Fruit fly (Drosophila melanogaster) whole organism, embryonic: ENCODE data around the gene Rad17.

ENCODE experiments used
- CG10147 ChIP-seq: fragments of 200-800 bp; sonication (Bioruptor generic); optimal IDR thresholded peaks from 2 replicates; lab custom pipeline; 2019; ENCODE audit warnings: missing biosample characterization, mild to moderate bottlenecking, missing genetic modification characterization, moderate library complexity
- CG10274 ChIP-seq: fragments of 200-800 bp; sonication (Bioruptor generic); optimal IDR thresholded peaks from 3 replicates; lab custom pipeline; 2017; ENCODE audit warnings: missing biosample characterization, mild to moderate bottlenecking, missing genetic modification characterization
- CG11504 ChIP-seq: fragments of 200-800 bp; sonication (Bioruptor generic); optimal IDR thresholded peaks from 3 replicates; lab custom pipeline; 2019; ENCODE audit warnings: missing biosample characterization, mild to moderate bottlenecking, missing genetic modification characterization, moderate library complexity
- CG13624 ChIP-seq: fragments of 200-800 bp; sonication (Bioruptor generic); optimal IDR thresholded peaks from 2 replicates; lab custom pipeline; 2016; ENCODE audit warnings: missing biosample characterization, missing genetic modification characterization
- CG14441 ChIP-seq: fragments of 200-800 bp; sonication (Bioruptor generic); IDR thresholded peaks from 2 replicates; pipeline ENCODE4 v1.3.6; 2022; ENCODE audit warnings: missing biosample characterization, missing genetic modification characterization
- CG14860 ChIP-seq: fragments of 200-800 bp; sonication (Bioruptor generic); IDR thresholded peaks from 3 replicates; pipeline ENCODE4 v1.3.6; 2022; ENCODE audit warnings: missing biosample characterization, missing genetic modification characterization; ENCODE audit not compliant: partially characterized antibody
- CG14965 ChIP-seq: fragments of 200-800 bp; sonication (Bioruptor generic); optimal IDR thresholded peaks from 2 replicates; lab custom pipeline; 2016; ENCODE audit warnings: missing biosample characterization, missing genetic modification characterization, borderline replicate concordance
- CG1529 ChIP-seq: fragments of 200-800 bp; sonication (Bioruptor generic); optimal IDR thresholded peaks from 3 replicates; lab custom pipeline; 2018; ENCODE audit warnings: missing biosample characterization, missing genetic modification characterization
- CG15479 ChIP-seq: fragments of 200-800 bp; sonication (Bioruptor generic); optimal IDR thresholded peaks from 3 replicates; lab custom pipeline; 2019; ENCODE audit warnings: missing biosample characterization, mild to moderate bottlenecking, missing genetic modification characterization, moderate library complexity
- CG1602 ChIP-seq: fragments of 200-800 bp; sonication (Bioruptor generic); optimal IDR thresholded peaks from 3 replicates; lab custom pipeline; 2016; ENCODE audit warnings: missing biosample characterization, missing genetic modification characterization
- CG17568 ChIP-seq: fragments of 200-800 bp; sonication (Bioruptor generic); optimal IDR thresholded peaks from 2 replicates; lab custom pipeline; 2018; ENCODE audit warnings: missing biosample characterization, mild to moderate bottlenecking, missing genetic modification characterization, moderate library complexity
- CG1792 ChIP-seq: fragments of 200-800 bp; sonication (Bioruptor generic); optimal IDR thresholded peaks from 2 replicates; lab custom pipeline; 2016; ENCODE audit warnings: missing biosample characterization, missing genetic modification characterization
- CG2875 ChIP-seq: fragments of 200-800 bp; sonication (Bioruptor generic); optimal IDR thresholded peaks from 2 replicates; lab custom pipeline; 2017; ENCODE audit warnings: missing biosample characterization, mild to moderate bottlenecking, missing genetic modification characterization, missing genetic modification reagents
- CG3065 ChIP-seq: fragments of 200-800 bp; sonication (Bioruptor generic); optimal IDR thresholded peaks from 2 replicates; lab custom pipeline; 2016; ENCODE audit warnings: missing biosample characterization, missing genetic modification characterization
- CG31441 ChIP-seq: fragments of 200-800 bp; sonication (Bioruptor generic); IDR thresholded peaks from 2 replicates; pipeline ENCODE4 v1.3.6; 2022; ENCODE audit warnings: missing biosample characterization, missing genetic modification characterization
- CG3726 ChIP-seq: fragments of 200-800 bp; sonication (Bioruptor generic); IDR thresholded peaks from 3 replicates; pipeline ENCODE4, ENCODE4 v1.3.6; 2022; ENCODE audit warnings: missing biosample characterization, missing genetic modification characterization
- CG43689 ChIP-seq: fragments of 200-800 bp; sonication (Bioruptor generic); IDR thresholded peaks from 2 replicates; pipeline ENCODE4 v1.3.6; 2022; ENCODE audit warnings: missing biosample characterization, missing genetic modification characterization
- CG4820 ChIP-seq: fragments of 200-800 bp; sonication (Bioruptor generic); optimal IDR thresholded peaks from 3 replicates; lab custom pipeline; 2016; ENCODE audit warnings: missing biosample characterization, missing genetic modification characterization
- CG6765 ChIP-seq: fragments of 200-800 bp; sonication (Bioruptor generic); optimal IDR thresholded peaks from 3 replicates; lab custom pipeline; 2017; ENCODE audit warnings: missing biosample characterization, mild to moderate bottlenecking, missing genetic modification characterization
- Doc3 ChIP-seq: fragments of 200-800 bp; sonication (Bioruptor generic); IDR thresholded peaks from 3 replicates; pipeline ENCODE4 v1.3.6; 2022; ENCODE audit warnings: missing biosample characterization, missing genetic modification characterization; ENCODE audit not compliant: partially characterized antibody
- Dref ChIP-seq: fragments of 200-800 bp; sonication (Bioruptor generic); IDR thresholded peaks from 2 replicates; pipeline ENCODE4 v1.3.6; 2022; ENCODE audit warnings: missing biosample characterization, missing genetic modification characterization
- Drgx ChIP-seq: fragments of 200-800 bp; sonication (Bioruptor generic); IDR thresholded peaks from 2 replicates; pipeline ENCODE4 v1.3.6; 2022; ENCODE audit warnings: missing biosample characterization, missing genetic modification characterization
- E2f2 ChIP-seq: fragments of 200-800 bp; sonication (Bioruptor generic); IDR thresholded peaks from 2 replicates; pipeline ENCODE4 v1.3.6; 2022; ENCODE audit warnings: missing biosample characterization, missing genetic modification characterization
- Eip74EF ChIP-seq, 2 experiments: fragments of 200-800 bp in 1 of 2; fragments of >200 bp in 1 of 2; sonication (Bioruptor generic) in 1 of 2; optimal IDR thresholded peaks; 2 replicates each; lab custom pipeline; 2017 to 2019; ENCODE audit warnings: missing biosample characterization in 2 of 2, missing genetic modification characterization in 2 of 2, mild to moderate bottlenecking in 1 of 2, moderate library complexity in 1 of 2
- Fer3 ChIP-seq: fragments of 200-800 bp; sonication (Bioruptor generic); optimal IDR thresholded peaks from 2 replicates; lab custom pipeline; 2018; ENCODE audit warnings: missing biosample characterization, mild to moderate bottlenecking, missing genetic modification characterization, moderate library complexity
- HLH54F ChIP-seq: fragments of 200-800 bp; sonication (Bioruptor generic); optimal IDR thresholded peaks from 3 replicates; lab custom pipeline; 2016; ENCODE audit warnings: missing biosample characterization, missing genetic modification characterization
- Hmx ChIP-seq: fragments of 200-800 bp; sonication (Bioruptor generic); optimal IDR thresholded peaks from 2 replicates; lab custom pipeline; 2016; ENCODE audit warnings: missing biosample characterization, missing genetic modification characterization
- Hr51 ChIP-seq, 2 experiments: fragments of 200-800 bp; sonication (Bioruptor generic); optimal IDR thresholded peaks; 2 replicates in 1 of 2; 3 replicates in 1 of 2; lab custom pipeline; 2016 to 2018; ENCODE audit warnings: missing biosample characterization in 2 of 2, missing genetic modification characterization in 2 of 2, mild to moderate bottlenecking in 1 of 2, moderate library complexity in 1 of 2
- Hr78 ChIP-seq, 2 experiments: fragments of 200-800 bp in 1 of 2; fragments of >200 bp in 1 of 2; sonication (Bioruptor generic) in 1 of 2; optimal IDR thresholded peaks; 2 replicates each; lab custom pipeline; 2017 to 2019; ENCODE audit warnings: missing biosample characterization in 2 of 2, missing genetic modification characterization in 2 of 2, mild to moderate bottlenecking in 1 of 2, moderate library complexity in 1 of 2
- Max ChIP-seq: fragments of 200-800 bp; sonication (Bioruptor generic); optimal IDR thresholded peaks from 2 replicates; lab custom pipeline; 2016; ENCODE audit warnings: missing biosample characterization, mild to moderate bottlenecking, missing genetic modification characterization
- NFAT ChIP-seq: fragments of 200-800 bp; sonication (Bioruptor generic); IDR thresholded peaks from 2 replicates; pipeline ENCODE4 v1.3.6; 2022; ENCODE audit warnings: missing biosample characterization, missing genetic modification characterization
- NK7.1 ChIP-seq: fragments of 200-800 bp; sonication (Bioruptor generic); optimal IDR thresholded peaks from 3 replicates; lab custom pipeline; 2016; ENCODE audit warnings: missing biosample characterization, missing genetic modification characterization
- Opbp ChIP-seq: fragments of 200-800 bp; sonication (Bioruptor generic); IDR thresholded peaks from 3 replicates; pipeline ENCODE4 v1.3.6; 2022; ENCODE audit warnings: missing biosample characterization, missing genetic modification characterization; ENCODE audit not compliant: partially characterized antibody
- Rfx ChIP-seq: fragments of 200-800 bp; sonication (Bioruptor generic); IDR thresholded peaks from 2 replicates; pipeline ENCODE4 v1.3.6; 2022; ENCODE audit warnings: missing biosample characterization, missing genetic modification characterization
- Sry-β ChIP-seq: fragments of 200-800 bp; sonication (Bioruptor generic); optimal IDR thresholded peaks from 2 replicates; lab custom pipeline; 2018; ENCODE audit warnings: missing biosample characterization, mild to moderate bottlenecking, missing genetic modification characterization, moderate library complexity
- Sry-δ ChIP-seq: fragments of 200-800 bp; sonication (Bioruptor generic); optimal IDR thresholded peaks from 2 replicates; lab custom pipeline; 2016; ENCODE audit warnings: missing biosample characterization, missing genetic modification characterization
- ab ChIP-seq: fragments of 200-800 bp; sonication (Bioruptor generic); optimal IDR thresholded peaks from 2 replicates; lab custom pipeline; 2016; ENCODE audit warnings: missing biosample characterization, missing genetic modification characterization
- ap ChIP-seq: fragments of 200-800 bp; sonication (Bioruptor generic); IDR thresholded peaks from 2 replicates; pipeline ENCODE4 v1.3.6; 2022; ENCODE audit warnings: missing biosample characterization, missing genetic modification characterization
- croc ChIP-seq: fragments of 200-800 bp; sonication (Bioruptor generic); conservative IDR thresholded peaks from 3 replicates; pipeline ENCODE4 v1.3.6; 2022; ENCODE audit warnings: missing biosample characterization, missing genetic modification characterization
- cwo ChIP-seq: fragments of 200-800 bp; sonication (Bioruptor generic); optimal IDR thresholded peaks from 3 replicates; lab custom pipeline; 2017; ENCODE audit warnings: missing biosample characterization, missing genetic modification characterization, mild to moderate bottlenecking, moderate library complexity, missing genetic modification reagents
- en ChIP-seq: fragments of 200-800 bp; sonication (Bioruptor generic); optimal IDR thresholded peaks from 2 replicates; lab custom pipeline; 2016; ENCODE audit warnings: missing biosample characterization, missing genetic modification characterization
- exex ChIP-seq: fragments of 200-800 bp; sonication (Bioruptor generic); optimal IDR thresholded peaks from 4 replicates; lab custom pipeline; 2018; ENCODE audit warnings: missing biosample characterization, mild to moderate bottlenecking, missing genetic modification characterization, moderate library complexity
- gce ChIP-seq: fragments of 200-800 bp; sonication (Bioruptor generic); IDR thresholded peaks from 3 replicates; pipeline ENCODE4 v1.3.6; 2022; ENCODE audit warnings: missing biosample characterization, missing genetic modification characterization
- klu ChIP-seq: fragments of 200-800 bp; sonication (Bioruptor generic); IDR thresholded peaks from 2 replicates; pipeline ENCODE4 v1.3.6; 2022; ENCODE audit warnings: missing biosample characterization, missing genetic modification characterization
- kni ChIP-seq: fragments of 200-800 bp; sonication (Bioruptor generic); optimal IDR thresholded peaks from 3 replicates; lab custom pipeline; 2017; ENCODE audit warnings: mild to moderate bottlenecking, missing biosample characterization, missing genetic modification reagents, missing genetic modification characterization
- rib ChIP-seq: fragments of 200-800 bp; sonication (Bioruptor generic); IDR thresholded peaks from 2 replicates; pipeline ENCODE4 v1.3.6; 2022; ENCODE audit warnings: missing biosample characterization, missing genetic modification characterization
- ro ChIP-seq: fragments of 200-800 bp; sonication (Bioruptor generic); IDR thresholded peaks from 2 replicates; pipeline ENCODE4 v1.3.6; 2022; ENCODE audit warnings: missing biosample characterization, missing genetic modification characterization
- slou ChIP-seq: fragments of 200-800 bp; sonication (Bioruptor generic); optimal IDR thresholded peaks from 3 replicates; lab custom pipeline; 2016; ENCODE audit warnings: missing biosample characterization, missing genetic modification characterization
- vvl ChIP-seq: fragments of 200-800 bp; sonication (Bioruptor generic); IDR thresholded peaks from 2 replicates; pipeline ENCODE4 v1.3.6; 2022; ENCODE audit warnings: missing biosample characterization, missing genetic modification characterization
- z ChIP-seq: fragments of 200-800 bp; sonication (Bioruptor generic); IDR thresholded peaks from 3 replicates; pipeline ENCODE4 v1.3.6; 2022; ENCODE audit warnings: missing biosample characterization, missing genetic modification characterization

Gene Rad17

DNA sequence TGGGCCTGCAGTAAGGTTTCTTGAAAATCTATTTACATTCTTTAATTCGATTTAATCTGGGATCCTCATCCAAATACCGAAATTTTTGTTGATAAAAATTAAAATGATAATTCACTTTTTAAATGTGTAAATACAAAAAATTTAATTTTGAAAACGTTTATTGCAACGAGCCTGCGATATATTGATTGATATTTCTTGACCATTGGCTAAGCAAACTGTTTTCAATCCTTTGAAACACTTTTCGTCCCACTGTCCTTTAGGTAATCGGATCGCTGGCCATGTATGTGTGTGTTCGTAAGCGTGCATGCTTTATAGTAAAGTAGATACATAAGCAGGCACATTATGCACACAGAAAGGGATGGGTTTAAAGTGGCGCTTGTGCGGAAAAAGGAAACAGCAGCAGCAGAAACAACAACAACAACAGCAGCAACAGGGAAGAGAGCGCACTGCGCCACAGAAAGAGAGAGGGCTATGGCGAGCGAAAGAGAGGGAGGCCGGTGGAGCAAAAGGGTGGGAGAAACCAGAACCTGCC, 38.8 kb downstream of the Rad17 start (continued):
- TF ChIP-seq CG4820 (GFP tag; lab: Kevin White, UChicago) (no peak), Rfx (GFP tag; lab: Robert Waterston, UW) (no peak), Sry-β (no peak), Dref (GFP tag; lab: Robert Waterston, UW) (no peak), E2f2 (GFP tag; lab: Robert Waterston, UW) (peak; percentile 29; the same call in 1 of the 2 replicates), vvl (peak; percentile 59; the same call in 1 of the 2 replicates), CG10274 (no peak), CG13624 (GFP tag; lab: Kevin White, UChicago) (no peak), CG2875 (GFP tag; lab: Kevin White, UChicago) (peak; percentile 61), Sry-δ (GFP tag; lab: Kevin White, UChicago) (no peak), CG3726 (no peak), CG1602 (GFP tag; lab: Kevin White, UChicago) (peak; percentile 64), CG31441 (no peak; the same call in none of the 2 replicates), slou (GFP tag; lab: Kevin White, UChicago) (no peak), CG10147 (GFP tag; lab: Kevin White, UChicago) (no peak), exex (no peak), cwo (GFP tag; lab: Kevin White, UChicago) (no peak), CG17568 (no peak), ab (no peak), CG1792 (GFP tag; lab: Kevin White, UChicago) (no peak), rib (GFP tag; lab: Robert Waterston, UW) (0 out of 2 replicates have a peak, but pooled peaks have one; percentile 46), CG3065 (GFP tag; lab: Kevin White, UChicago) (peak; percentile 44), en (GFP tag; lab: Kevin White, UChicago) (no peak), ap (no peak), NFAT (no peak), Hr51 (GFP tag; optimal IDR thresholded peaks at IDR 0.05; lab: Kevin White, UChicago) (peak in 1 of 2 experiments; percentile 12), Doc3 (GFP tag; lab: Robert Waterston, UW) (no peak), klu (GFP tag; lab: Robert Waterston, UW) (no peak), CG14860 (no peak), CG11504 (tag; lab: Kevin White, UChicago) (no peak), kni (GFP tag; lab: Kevin White, UChicago) (no peak), ro (GFP tag; lab: Robert Waterston, UW) (no peak), CG15479 (no peak), Hr78 (GFP tag; optimal IDR thresholded peaks at IDR 0.05; lab: Kevin White, UChicago) (no peak), gce (GFP tag; lab: Robert Waterston, UW) (no peak), CG43689 (GFP tag; lab: Robert Waterston, UW) (no peak), Eip74EF (GFP tag; optimal IDR thresholded peaks at IDR 0.05; lab: Kevin White, UChicago) (no peak), NK7.1 (no peak), Fer3 (tag; lab: Kevin White, UChicago) (no peak), CG6765 (GFP tag; lab: Kevin White, UChicago) (no peak), CG1529 (GFP tag; lab: Kevin White, UChicago) (peak; percentile 45), z (0 out of 3 replicates have a peak, but pooled peaks have one; percentile 13), Hmx (GFP tag; lab: Kevin White, UChicago) (no peak), CG14441 (no peak), HLH54F (GFP tag; lab: Kevin White, UChicago) (no peak), Max (GFP tag; lab: Kevin White, UChicago) (peak; percentile 30), croc (GFP tag; lab: Robert Waterston, UW) (peak; percentile 40; the same call in 1 of the 3 replicates), CG14965 (no peak), Drgx (GFP tag; lab: Robert Waterston, UW) (peak; percentile 80), Opbp (GFP tag; lab: Robert Waterston, UW) (no peak)
